Fruit fly (Drosophila melanogaster): ENCODE data around the gene CG10165.

Gene CG10165

DNA sequence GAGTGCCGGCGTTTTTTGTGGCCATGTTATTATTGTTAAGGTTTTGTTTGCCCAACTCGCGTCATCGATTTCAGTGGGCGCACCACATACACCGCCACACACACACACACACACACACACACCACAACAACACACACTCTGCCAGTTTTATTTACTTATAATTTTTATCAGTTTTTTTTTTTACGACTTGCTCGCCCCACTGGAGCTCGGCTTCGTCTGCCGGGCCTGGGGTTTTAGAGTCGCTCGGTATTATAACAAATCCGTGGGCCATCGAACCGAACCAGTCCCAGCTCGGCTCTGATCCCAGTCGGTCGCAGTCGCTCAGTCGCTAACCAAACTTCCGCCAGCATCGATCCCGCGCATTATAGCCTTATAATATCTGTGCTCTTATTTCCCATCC lies 19.3 kb upstream of the CG10165 start:
- no peak for TF ChIP-seq noc (tag; optimal IDR thresholded peaks at IDR 0.05)

DNA sequence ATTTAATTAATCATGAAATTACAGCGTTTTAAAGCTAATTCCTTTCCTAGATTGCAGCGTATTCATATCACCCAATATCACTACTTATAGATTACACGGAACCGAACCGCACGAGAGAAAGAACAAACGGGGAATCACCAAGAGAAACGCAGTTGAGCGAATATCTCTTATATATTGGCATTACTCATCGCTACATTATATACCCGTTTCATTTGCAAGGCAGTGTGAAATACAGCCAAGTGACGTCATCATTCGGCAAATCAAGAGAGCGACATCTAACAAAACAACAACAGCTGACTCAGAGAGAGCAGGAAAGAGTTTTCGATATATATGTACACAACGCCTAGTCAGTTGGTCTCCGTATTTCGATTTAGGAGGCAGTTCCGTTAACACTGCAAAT lies 18.1 kb upstream of the CG10165 start, which contains the start of gene Tep4:
Tep4 (plus strand) TSS at position 350 of the 400 bp plus-strand sequence.
- TF ChIP-seq noc (tag; optimal IDR thresholded peaks at IDR 0.05) = no peak

DNA sequence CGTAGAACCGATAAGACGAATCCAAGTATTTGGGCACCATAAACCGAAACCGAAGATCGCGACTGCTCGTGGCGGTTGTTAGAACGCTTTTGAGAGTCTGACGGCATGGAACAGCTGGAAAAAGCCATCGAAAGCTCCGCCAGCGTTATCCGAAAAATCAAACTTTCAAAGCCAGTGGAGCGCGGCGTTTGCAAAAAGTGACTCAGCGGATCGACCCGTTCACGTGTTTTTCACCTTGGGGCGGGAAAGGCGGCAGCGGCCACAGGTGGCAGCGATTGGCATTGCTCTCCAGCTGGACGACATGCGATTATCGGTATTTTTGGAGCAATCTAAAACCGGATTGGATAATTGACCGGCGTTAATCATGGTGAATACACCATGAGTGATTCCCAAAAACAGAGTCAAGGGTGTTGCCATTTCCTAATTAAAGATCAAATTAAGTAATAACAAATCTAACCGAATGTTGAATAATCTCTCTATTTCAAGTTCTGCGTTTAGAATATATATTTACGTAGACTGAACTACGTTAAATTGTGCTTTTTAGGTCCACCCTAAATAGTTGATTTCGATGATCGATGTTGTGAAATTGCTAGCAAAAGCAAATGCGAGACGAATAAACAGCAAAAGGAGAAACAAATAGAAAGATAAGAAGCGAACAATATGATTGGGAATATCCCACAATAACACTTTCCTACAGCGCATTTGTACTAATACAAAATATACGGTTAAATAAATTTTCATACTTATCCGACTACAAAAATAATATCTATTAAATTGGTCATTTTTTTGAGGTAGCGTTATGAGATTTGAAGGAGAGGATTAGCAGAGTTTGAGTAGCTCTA lies 17.0 kb upstream of the CG10165 start, which contains the start of gene CG10337:
CG10337 (minus strand) TSS at position 91 of the 842 bp plus-strand sequence.
- peak; percentile 86 for TF ChIP-seq noc (tag; optimal IDR thresholded peaks at IDR 0.05)

DNA sequence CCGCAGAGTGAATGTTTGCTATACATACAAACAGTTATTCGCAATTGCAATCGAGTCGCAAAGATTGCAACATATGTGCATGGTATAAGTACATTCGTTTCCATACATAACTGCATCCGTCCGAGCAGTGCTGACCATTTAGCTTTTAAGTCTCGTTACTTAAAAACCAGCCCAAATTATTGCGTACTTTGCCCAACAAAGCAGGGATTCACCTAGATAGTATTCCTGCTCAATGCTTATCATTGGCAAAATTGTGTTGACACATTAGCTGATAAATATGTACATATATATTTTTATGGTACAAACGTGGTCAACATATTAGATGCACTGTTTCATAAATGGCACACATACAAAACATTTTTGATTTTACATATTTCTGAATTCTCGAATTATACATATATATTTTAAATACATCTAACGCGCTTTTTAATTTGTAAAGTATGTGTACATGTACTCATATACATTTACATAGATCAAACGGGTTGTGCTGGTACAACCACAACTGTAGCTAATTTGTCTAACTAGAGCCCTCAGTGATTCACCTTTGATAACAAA lies 13.0 kb upstream of the CG10165 start:
- TF ChIP-seq noc (tag; optimal IDR thresholded peaks at IDR 0.05) = peak; percentile 68

DNA sequence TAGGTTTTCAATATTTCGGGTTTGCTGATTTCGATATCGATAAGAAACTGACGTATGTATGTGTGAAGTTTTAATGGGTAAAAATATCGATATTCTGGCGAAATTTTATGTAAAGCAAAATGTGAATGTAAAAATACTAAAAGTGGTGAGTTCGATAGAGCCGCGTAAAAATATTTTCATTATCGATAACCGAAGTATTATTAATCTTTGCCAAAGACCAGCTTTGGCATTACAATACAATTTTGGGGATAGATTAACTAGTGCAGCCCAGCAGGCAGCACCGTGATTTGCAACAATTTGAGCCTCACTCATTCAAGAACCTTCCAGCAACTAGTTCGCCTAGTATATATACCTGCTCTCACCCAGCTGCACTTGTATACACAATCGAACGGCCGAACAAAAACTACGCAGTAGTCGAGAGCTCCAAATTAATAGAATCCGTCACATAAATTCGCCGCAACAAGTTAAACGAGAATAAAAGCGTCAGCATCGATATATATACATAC lies 12.2 kb upstream of the CG10165 start:
- TF ChIP-seq noc (tag; optimal IDR thresholded peaks at IDR 0.05) = no peak

DNA sequence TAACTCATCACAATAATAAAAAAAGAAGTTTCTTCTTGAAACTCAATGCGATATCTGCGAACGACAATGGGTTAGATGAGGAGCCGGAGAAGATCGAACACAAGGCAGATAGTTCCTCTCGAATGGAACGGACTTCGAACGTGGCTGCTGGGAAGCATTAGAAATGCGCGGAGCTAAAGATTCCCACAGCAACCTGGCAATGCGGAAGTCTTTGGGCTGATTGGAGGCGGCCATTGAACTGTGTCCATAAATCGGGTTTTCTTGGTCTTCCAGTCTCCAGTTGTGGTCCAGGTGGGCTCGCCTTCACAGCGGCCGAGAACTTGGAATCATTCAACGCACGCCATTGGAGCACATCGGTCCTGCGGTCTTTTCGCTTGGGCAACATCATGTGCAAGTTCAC lies 10.2 kb upstream of the CG10165 start, which contains the start of gene CG13081:
CG13081 (plus strand) TSS at position 301 of the 400 bp plus-strand sequence.
- TF ChIP-seq noc (tag; optimal IDR thresholded peaks at IDR 0.05) = no peak

DNA sequence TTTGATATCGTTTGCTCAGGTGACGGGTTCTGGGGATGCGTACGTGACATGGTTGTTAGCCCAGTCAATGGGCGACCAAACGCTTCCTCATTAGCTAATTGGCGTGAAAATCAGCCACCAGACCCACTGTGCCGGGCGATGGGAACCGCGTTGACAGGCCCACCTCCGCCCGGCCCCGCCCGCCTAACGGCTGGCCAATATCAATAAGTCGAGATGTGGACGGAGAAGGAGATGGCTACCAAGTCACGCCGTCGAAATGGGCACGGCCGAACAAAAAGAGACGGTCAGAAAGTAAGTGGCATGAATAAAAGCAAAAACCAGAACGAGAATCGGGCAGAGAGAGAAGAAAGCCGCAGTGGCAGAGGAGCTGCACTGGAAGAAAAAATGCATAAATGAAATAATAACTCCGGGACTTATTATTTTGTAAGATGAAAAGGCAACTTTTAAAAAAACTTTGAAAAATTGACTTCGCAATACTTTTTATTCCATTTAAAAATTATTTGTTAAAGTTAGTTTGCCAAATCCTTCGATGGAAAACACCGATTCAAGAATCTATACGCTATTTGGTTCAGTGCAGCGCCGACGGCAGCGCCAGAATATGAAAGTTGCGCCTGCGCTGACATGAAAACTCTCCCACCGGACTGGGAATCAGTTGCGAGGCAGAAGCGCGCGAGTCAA lies 7.8 kb upstream of the CG10165 start, which contains the start of gene CG13082:
CG13082 (plus strand) TSS at position 647 of the 678 bp plus-strand sequence.
- TF ChIP-seq noc (tag; optimal IDR thresholded peaks at IDR 0.05) = peak; percentile 68

DNA sequence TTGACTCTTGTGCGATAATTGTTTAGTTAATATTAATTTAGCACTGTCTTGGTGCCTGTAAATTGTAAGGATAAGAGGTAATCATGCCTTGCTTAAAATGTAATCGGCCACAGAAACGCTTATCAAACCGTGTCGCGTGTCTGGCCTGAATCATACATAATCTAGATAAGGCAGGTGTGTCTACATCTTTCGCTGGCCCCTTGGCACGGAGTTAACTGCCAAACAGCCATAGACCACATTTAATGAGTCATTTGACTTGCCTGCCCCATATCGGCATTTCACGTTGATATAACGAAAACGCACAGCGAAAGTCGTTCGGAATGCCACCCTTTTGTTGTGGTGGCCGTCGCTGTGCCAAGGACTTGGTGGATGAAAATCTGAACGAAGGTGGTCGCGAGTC lies 5.1 kb upstream of the CG10165 start, which contains the start of gene CG31697:
CG31697 (plus strand) TSS at position 215 of the 400 bp plus-strand sequence.
- no peak for TF ChIP-seq noc (tag; optimal IDR thresholded peaks at IDR 0.05)

DNA sequence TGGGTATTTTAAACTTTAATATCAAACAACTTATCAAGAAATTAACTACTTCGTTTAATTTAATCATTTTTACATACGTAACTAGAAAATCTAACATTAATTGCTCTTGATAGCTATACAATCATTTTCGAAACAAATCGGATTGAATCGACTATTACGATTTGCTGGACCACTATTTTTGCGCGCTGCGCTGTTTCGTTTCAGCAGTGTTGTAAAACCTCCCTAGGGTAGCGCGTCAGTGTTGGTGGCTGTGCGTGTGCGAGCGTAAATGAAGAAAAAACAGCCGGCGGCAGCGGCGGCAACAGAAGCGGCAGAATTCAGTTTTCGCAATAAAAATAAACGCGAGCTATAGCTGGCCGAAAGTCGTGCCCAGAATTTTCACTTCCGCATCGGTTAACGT lies 3.1 kb upstream of the CG10165 start, which contains the start of gene CG33116:
CG33116 (plus strand) TSS at position 233 of the 400 bp plus-strand sequence.
- peak; percentile 74 for TF ChIP-seq noc (tag; optimal IDR thresholded peaks at IDR 0.05)

DNA sequence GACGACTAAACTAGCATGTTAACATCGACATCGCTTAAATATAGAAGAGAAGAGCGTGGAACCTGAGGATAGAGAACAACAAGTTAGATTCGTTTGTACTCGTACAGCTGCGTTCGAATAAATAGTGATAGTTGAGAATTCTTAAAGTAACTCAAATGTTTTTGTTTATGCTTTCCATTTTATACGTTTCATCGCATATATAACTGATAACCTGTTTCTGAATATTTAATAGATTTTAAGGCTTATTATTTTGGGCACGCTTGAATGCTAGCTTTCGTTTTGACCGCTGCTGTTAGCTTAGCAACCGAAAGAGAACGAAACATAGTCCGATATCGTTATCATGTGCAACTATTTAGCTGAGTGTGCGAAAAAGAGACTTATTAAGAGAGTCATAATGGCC lies 1.8 kb downstream of the CG10165 start:
- TF ChIP-seq noc (tag; optimal IDR thresholded peaks at IDR 0.05) = peak; percentile 100

DNA sequence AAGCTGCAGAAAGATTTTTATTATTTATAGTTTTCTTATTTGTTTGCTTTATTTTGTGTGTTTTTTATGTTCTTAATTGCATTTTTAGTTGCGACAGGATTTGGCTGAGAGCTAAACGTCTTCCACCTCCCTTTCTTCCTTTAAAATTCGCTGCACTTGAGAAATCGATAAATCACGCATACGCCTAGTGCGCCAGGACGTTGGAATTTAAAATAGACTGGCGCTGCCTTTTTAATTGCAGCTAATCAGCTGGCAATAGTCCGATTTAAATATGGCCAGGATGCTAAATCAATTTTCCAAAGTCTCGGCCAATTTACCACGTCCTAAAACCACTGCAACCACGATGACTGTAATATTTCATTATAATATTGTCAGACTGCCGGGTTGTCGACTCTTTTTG lies 3.3 kb downstream of the CG10165 start:
- TF ChIP-seq noc (tag; optimal IDR thresholded peaks at IDR 0.05) = no peak

DNA sequence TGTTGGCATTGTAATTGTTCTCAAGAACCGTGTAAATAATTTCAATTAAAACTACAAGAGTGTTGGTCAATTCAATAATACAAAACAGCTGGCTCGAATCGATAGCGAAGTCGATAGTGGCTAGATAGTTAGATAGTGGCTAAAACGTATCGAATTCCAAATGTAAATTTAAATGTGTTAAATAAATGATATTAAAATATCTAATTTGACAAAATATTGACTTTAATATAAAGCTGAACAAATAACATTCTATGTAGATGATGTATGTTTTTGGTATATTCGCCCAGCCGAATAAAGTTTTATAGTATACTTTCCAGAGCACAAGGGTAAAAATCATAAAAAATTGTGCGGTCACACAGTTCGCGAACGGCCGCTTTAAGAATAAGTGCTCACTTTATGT lies 3.8 kb downstream of the CG10165 start, which contains the start of the genes Dpm1 and CG10137:
Dpm1 (minus strand) TSS at position 53 of the 400 bp plus-strand sequence.
CG10137 (plus strand) TSS at position 371 of the 400 bp plus-strand sequence.
- TF ChIP-seq noc (tag; optimal IDR thresholded peaks at IDR 0.05) = no peak

DNA sequence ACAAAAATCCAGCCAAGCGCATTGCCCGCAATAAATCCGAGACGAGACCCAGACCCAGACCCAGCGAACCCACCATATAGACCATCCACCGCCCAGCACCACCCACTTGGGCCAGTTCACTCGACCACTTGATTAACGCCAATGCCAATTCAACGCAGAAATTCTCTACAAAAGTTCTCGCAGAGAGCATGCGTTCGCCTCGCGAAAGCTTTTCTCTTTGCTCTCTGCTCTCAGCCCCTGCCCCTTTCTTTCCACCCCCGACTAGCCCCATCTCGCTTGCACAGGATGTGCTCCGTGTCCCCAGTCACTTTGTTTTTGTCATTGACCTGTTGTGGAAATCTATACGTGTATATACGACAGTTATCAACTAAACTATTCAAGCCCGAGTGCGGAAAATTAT lies 10.5 kb downstream of the CG10165 start:
- no peak for TF ChIP-seq noc (tag; optimal IDR thresholded peaks at IDR 0.05)

DNA sequence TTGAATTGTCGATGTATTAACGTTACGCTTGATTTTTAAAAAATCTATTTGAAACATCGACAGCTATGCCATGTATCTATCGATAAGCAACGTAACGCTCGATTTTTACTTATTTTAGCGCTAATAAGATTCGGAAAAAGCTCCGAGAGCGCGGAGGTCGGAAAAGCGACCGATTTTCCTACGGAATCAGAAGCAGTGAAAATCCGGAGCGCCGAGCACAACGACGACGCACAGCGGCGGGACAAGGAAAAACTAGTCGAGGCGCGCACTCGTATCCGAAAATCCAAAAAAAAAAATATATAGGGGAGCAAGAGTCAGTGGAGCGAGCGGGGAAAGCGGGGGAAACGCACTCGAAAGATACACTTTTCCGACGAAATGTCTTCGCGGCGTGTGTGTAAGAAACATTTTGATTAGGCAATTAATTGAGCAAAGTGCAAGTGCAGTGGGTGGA lies 11.4 kb downstream of the CG10165 start, which contains the start of gene CG10132:
CG10132 (plus strand) TSS at position 189 of the 451 bp plus-strand sequence.
- no peak for TF ChIP-seq noc (tag; optimal IDR thresholded peaks at IDR 0.05)

DNA sequence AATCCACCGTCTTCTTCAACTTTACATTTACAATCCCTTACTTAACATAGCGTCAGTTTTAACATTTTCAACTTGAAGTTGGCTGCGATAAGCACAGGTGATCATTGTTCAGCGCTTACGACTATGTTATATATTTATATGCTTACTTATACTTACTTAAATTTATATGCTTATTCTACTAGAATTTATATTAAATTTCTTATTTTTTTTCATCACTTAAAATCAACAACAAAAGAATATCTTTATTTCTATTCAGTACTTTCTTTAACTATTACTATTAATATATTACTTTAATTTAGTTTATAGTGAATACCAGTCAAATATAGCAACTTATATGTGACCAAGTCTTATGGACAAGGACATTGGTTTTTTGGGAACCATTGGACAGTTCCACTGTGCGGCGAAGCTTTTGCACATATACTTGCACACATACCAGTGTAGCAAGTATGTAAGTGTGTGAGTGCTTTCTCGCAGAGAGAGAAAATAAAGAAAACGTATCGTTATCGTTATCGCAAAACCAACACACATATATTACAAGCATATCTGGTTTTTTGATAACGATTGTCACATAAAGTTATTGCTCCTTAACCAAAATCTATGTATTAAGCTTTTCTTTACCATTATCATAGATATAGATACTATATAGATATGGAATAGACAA lies 12.8 kb downstream of the CG10165 start, which contains the start of gene Hasp:
Hasp (minus strand) TSS at position 51 of the 661 bp plus-strand sequence.
- no peak for TF ChIP-seq noc (tag; optimal IDR thresholded peaks at IDR 0.05)

All from whole organism, larva.